Fruit fly (Drosophila melanogaster) whole organism, embryonic: ENCODE data around the gene CG32679.
A peak's percentile ranks its signal among the peaks of the same experiment; 100 is the strongest.

Experiments used
- Adf1 ChIP-seq: fragments of 200-800 bp; sonication (Bioruptor generic); IDR thresholded peaks from 2 replicates; pipeline ENCODE4 v1.3.6; 2022; ENCODE audit warnings: missing biosample characterization, missing genetic modification characterization
- Atf6 ChIP-seq: fragments of 200-800 bp; sonication (Bioruptor generic); IDR thresholded peaks from 2 replicates; pipeline ENCODE4 v1.3.6; 2022; ENCODE audit warnings: missing biosample characterization, missing genetic modification characterization
- CG12104 ChIP-seq: fragments of 200-800 bp; sonication (Bioruptor generic); optimal IDR thresholded peaks from 3 replicates; lab custom pipeline; 2016; ENCODE audit warnings: missing biosample characterization, missing genetic modification characterization
- CG12155 ChIP-seq: fragments of 200-800 bp; sonication (Bioruptor generic); optimal IDR thresholded peaks from 3 replicates; lab custom pipeline; 2016; ENCODE audit warnings: missing biosample characterization, missing genetic modification characterization
- CG13123 ChIP-seq: fragments of 200-800 bp; sonication (Bioruptor generic); optimal IDR thresholded peaks from 2 replicates; lab custom pipeline; 2016; ENCODE audit warnings: missing biosample characterization, missing genetic modification characterization
- CG13296 ChIP-seq: fragments of 200-800 bp; sonication (Bioruptor generic); optimal IDR thresholded peaks from 3 replicates; lab custom pipeline; 2018; ENCODE audit warnings: missing biosample characterization, mild to moderate bottlenecking, missing genetic modification characterization
- CG14050 ChIP-seq: fragments of 200-800 bp; sonication (Bioruptor generic); IDR thresholded peaks from 3 replicates; pipeline ENCODE4 v1.3.6; 2022; ENCODE audit warnings: missing biosample characterization, missing genetic modification characterization
- CG14860 ChIP-seq: fragments of 200-800 bp; sonication (Bioruptor generic); IDR thresholded peaks from 3 replicates; pipeline ENCODE4 v1.3.6; 2022; ENCODE audit warnings: missing biosample characterization, missing genetic modification characterization; ENCODE audit not compliant: partially characterized antibody
- CG1603 ChIP-seq: fragments of 200-800 bp; sonication (Bioruptor generic); optimal IDR thresholded peaks from 2 replicates; lab custom pipeline; 2019; ENCODE audit warnings: missing biosample characterization, mild to moderate bottlenecking, missing genetic modification characterization, moderate library complexity
- CG18262 ChIP-seq: fragments of 200-800 bp; optimal IDR thresholded peaks from 3 replicates; lab custom pipeline; 2019; ENCODE audit warnings: missing biosample characterization, mild to moderate bottlenecking, missing genetic modification characterization, moderate library complexity
- CG18599 ChIP-seq: fragments of 200-800 bp; sonication (Bioruptor generic); optimal IDR thresholded peaks from 3 replicates; lab custom pipeline; 2017; ENCODE audit warnings: missing biosample characterization, missing genetic modification characterization, mild to moderate bottlenecking, moderate library complexity, missing genetic modification reagents
- CG18619 ChIP-seq: fragments of 200-800 bp; sonication (Bioruptor generic); optimal IDR thresholded peaks from 3 replicates; lab custom pipeline; 2017; ENCODE audit warnings: missing biosample characterization, mild to moderate bottlenecking, missing genetic modification characterization
- CG2129 ChIP-seq: fragments of 200-800 bp; sonication (Bioruptor generic); IDR thresholded peaks from 2 replicates; pipeline ENCODE4 v1.3.6; 2022; ENCODE audit warnings: missing biosample characterization, missing genetic modification characterization; ENCODE audit not compliant: partially characterized antibody
- CG2678 ChIP-seq: fragments of 200-800 bp; sonication (Bioruptor generic); optimal IDR thresholded peaks from 3 replicates; lab custom pipeline; 2019; ENCODE audit warnings: missing biosample characterization, mild to moderate bottlenecking, missing genetic modification characterization, moderate library complexity
- CG31224 ChIP-seq: fragments of 200-800 bp; sonication (Bioruptor generic); IDR thresholded peaks from 2 replicates; pipeline ENCODE4 v1.3.6; 2022; ENCODE audit warnings: missing biosample characterization, missing genetic modification characterization
- CG31388 ChIP-seq: fragments of 200-800 bp; sonication (Bioruptor generic); optimal IDR thresholded peaks from 2 replicates; lab custom pipeline; 2016; ENCODE audit warnings: missing biosample characterization, missing genetic modification characterization
- CG32772 ChIP-seq: fragments of 200-800 bp; sonication (Bioruptor generic); IDR thresholded peaks from 2 replicates; pipeline ENCODE4 v1.3.6; 2022; ENCODE audit warnings: missing biosample characterization, missing genetic modification characterization
- CG4820 ChIP-seq: fragments of 200-800 bp; sonication (Bioruptor generic); optimal IDR thresholded peaks from 3 replicates; lab custom pipeline; 2016; ENCODE audit warnings: missing biosample characterization, missing genetic modification characterization
- CG4854 ChIP-seq: fragments of 200-800 bp; sonication (Bioruptor generic); optimal IDR thresholded peaks from 2 replicates; lab custom pipeline; 2016; ENCODE audit warnings: missing biosample characterization, missing genetic modification characterization, inconsistent platforms
- CoRest ChIP-seq: fragments of 200-800 bp; sonication (Bioruptor generic); optimal IDR thresholded peaks from 3 replicates; lab custom pipeline; 2018; ENCODE audit warnings: missing biosample characterization, mild to moderate bottlenecking, missing genetic modification characterization, moderate library complexity
- Dek ChIP-seq: fragments of 200-800 bp; sonication (Bioruptor generic); optimal IDR thresholded peaks from 3 replicates; lab custom pipeline; 2019; ENCODE audit warnings: missing biosample characterization, mild to moderate bottlenecking, missing genetic modification characterization, moderate library complexity
- HLH3B ChIP-seq: fragments of 200-800 bp; sonication (Bioruptor generic); IDR thresholded peaks from 2 replicates; pipeline ENCODE4 v1.3.6; 2022; ENCODE audit warnings: missing biosample characterization, missing genetic modification characterization
- Hr51 ChIP-seq, 2 experiments: fragments of 200-800 bp; sonication (Bioruptor generic); optimal IDR thresholded peaks; 2 replicates in 1 of 2; 3 replicates in 1 of 2; lab custom pipeline; 2016 to 2018; ENCODE audit warnings: missing biosample characterization in 2 of 2, missing genetic modification characterization in 2 of 2, mild to moderate bottlenecking in 1 of 2, moderate library complexity in 1 of 2
- Meics ChIP-seq: fragments of 200-800 bp; sonication (Bioruptor generic); optimal IDR thresholded peaks from 2 replicates; lab custom pipeline; 2017; ENCODE audit warnings: missing biosample characterization, mild to moderate bottlenecking, missing genetic modification characterization
- NC2β ChIP-seq: fragments of 200-800 bp; sonication (Bioruptor generic); optimal IDR thresholded peaks from 2 replicates; lab custom pipeline; 2016; ENCODE audit warnings: missing biosample characterization, missing genetic modification characterization
- Oaz ChIP-seq: fragments of 200-800 bp; sonication (Bioruptor generic); IDR thresholded peaks from 2 replicates; pipeline ENCODE4 v1.3.6; 2022; ENCODE audit warnings: missing biosample characterization, missing genetic modification characterization
- Pdp1 ChIP-seq, 2 experiments: fragments of 200-800 bp; sonication (Bioruptor generic); optimal IDR thresholded peaks; 3 replicates each; lab custom pipeline; 2016; ENCODE audit warnings: missing biosample characterization in 2 of 2, missing genetic modification characterization in 2 of 2, mild to moderate bottlenecking in 1 of 2, moderate library complexity in 1 of 2
- Sox102F ChIP-seq: fragments of 200-800 bp; sonication (Bioruptor generic); optimal IDR thresholded peaks from 2 replicates; lab custom pipeline; 2018; ENCODE audit warnings: missing biosample characterization, mild to moderate bottlenecking, missing genetic modification characterization, moderate library complexity
- Spps ChIP-seq: fragments of 200-800 bp; sonication (Bioruptor generic); optimal IDR thresholded peaks from 2 replicates; lab custom pipeline; 2018; ENCODE audit warnings: missing biosample characterization, mild to moderate bottlenecking, missing genetic modification characterization
- Usf ChIP-seq: fragments of 200-800 bp; sonication (Bioruptor generic); optimal IDR thresholded peaks from 2 replicates; lab custom pipeline; 2017; ENCODE audit warnings: missing genotype, missing biosample characterization, missing genetic modification characterization
- ara ChIP-seq: fragments of 200-800 bp; sonication (Bioruptor generic); IDR thresholded peaks from 2 replicates; pipeline ENCODE4 v1.3.6; 2022; ENCODE audit warnings: missing biosample characterization, missing genetic modification characterization
- ato ChIP-seq: fragments of 200-800 bp; sonication (Bioruptor generic); IDR thresholded peaks from 2 replicates; pipeline ENCODE4 v1.3.6; 2022; ENCODE audit warnings: missing biosample characterization, missing genetic modification characterization; ENCODE audit not compliant: partially characterized antibody
- bcd ChIP-seq: fragments of 200-800 bp; sonication (Bioruptor generic); optimal IDR thresholded peaks from 2 replicates; lab custom pipeline; 2017; ENCODE audit warnings: missing biosample characterization, mild to moderate bottlenecking, missing genetic modification characterization
- bsh ChIP-seq, 2 experiments: fragments of 200-800 bp; sonication (Bioruptor generic); optimal IDR thresholded peaks; 2 replicates each; lab custom pipeline; 2017 to 2018; ENCODE audit warnings: mild to moderate bottlenecking in 2 of 2, missing biosample characterization in 2 of 2, missing genetic modification characterization in 2 of 2, moderate library complexity in 1 of 2
- chm ChIP-seq: fragments of 200-800 bp; sonication (Bioruptor generic); IDR thresholded peaks from 2 replicates; pipeline ENCODE4 v1.3.6; 2022; ENCODE audit warnings: missing biosample characterization, missing genetic modification characterization
- chn ChIP-seq: fragments of 200-800 bp; sonication (Bioruptor generic); optimal IDR thresholded peaks from 2 replicates; lab custom pipeline; 2016; ENCODE audit warnings: missing biosample characterization, missing genetic modification characterization
- cwo ChIP-seq: fragments of 200-800 bp; sonication (Bioruptor generic); optimal IDR thresholded peaks from 3 replicates; lab custom pipeline; 2017; ENCODE audit warnings: missing biosample characterization, missing genetic modification characterization, mild to moderate bottlenecking, moderate library complexity, missing genetic modification reagents
- grn ChIP-seq: fragments of 200-800 bp; sonication (Bioruptor generic); optimal IDR thresholded peaks from 3 replicates; lab custom pipeline; 2017; ENCODE audit warnings: missing biosample characterization, missing genetic modification characterization
- hkb ChIP-seq, 2 experiments: fragments of 200-800 bp in 1 of 2; fragments of >200 bp in 1 of 2; sonication (Bioruptor generic) in 1 of 2; IDR thresholded peaks in 1 of 2; optimal IDR thresholded peaks in 1 of 2; 2 replicates each; pipeline versions ENCODE4 v1.3.6 to Lab custom; 2017 to 2022; ENCODE audit warnings: missing biosample characterization in 1 of 2, missing genetic modification characterization in 1 of 2
- lilli ChIP-seq: fragments of 200-800 bp; sonication (Bioruptor generic); optimal IDR thresholded peaks from 3 replicates; lab custom pipeline; 2016; ENCODE audit warnings: missing biosample characterization, missing genetic modification characterization
- nmo ChIP-seq: fragments of 200-800 bp; sonication (Bioruptor generic); optimal IDR thresholded peaks from 2 replicates; lab custom pipeline; 2018; ENCODE audit warnings: missing biosample characterization, mild to moderate bottlenecking, missing genetic modification characterization, moderate library complexity
- phol ChIP-seq: fragments of 200-800 bp; sonication (Bioruptor generic); optimal IDR thresholded peaks from 3 replicates; lab custom pipeline; 2018; ENCODE audit warnings: missing biosample characterization, mild to moderate bottlenecking, missing genetic modification characterization, moderate library complexity
- shn ChIP-seq: fragments of 200-800 bp; sonication (Bioruptor generic); optimal IDR thresholded peaks from 3 replicates; lab custom pipeline; 2016; ENCODE audit warnings: missing biosample characterization, missing genetic modification characterization
- sqz ChIP-seq: fragments of 200-800 bp; sonication (Bioruptor generic); optimal IDR thresholded peaks from 3 replicates; lab custom pipeline; 2018; ENCODE audit warnings: missing biosample characterization, mild to moderate bottlenecking, missing genetic modification characterization
- tin ChIP-seq: fragments of 200-800 bp; sonication (Bioruptor generic); optimal IDR thresholded peaks from 3 replicates; lab custom pipeline; 2016; ENCODE audit warnings: missing biosample characterization, missing genetic modification characterization
- twi ChIP-seq: fragments of 200-800 bp; optimal IDR thresholded peaks from 2 replicates; lab custom pipeline; 2019; ENCODE audit warnings: missing biosample characterization, mild to moderate bottlenecking, missing genetic modification characterization, moderate library complexity
- tx ChIP-seq: fragments of 200-800 bp; sonication (Bioruptor generic); optimal IDR thresholded peaks from 2 replicates; lab custom pipeline; 2016; ENCODE audit warnings: missing biosample characterization, missing genetic modification characterization
- unpg ChIP-seq: fragments of 200-800 bp; sonication (Bioruptor generic); optimal IDR thresholded peaks from 3 replicates; lab custom pipeline; 2018; ENCODE audit warnings: missing biosample characterization, mild to moderate bottlenecking, missing genetic modification characterization, moderate library complexity
- zf30C ChIP-seq: fragments of 200-800 bp; sonication (Bioruptor generic); optimal IDR thresholded peaks from 3 replicates; lab custom pipeline; 2018; ENCODE audit warnings: missing biosample characterization, mild to moderate bottlenecking, missing genetic modification characterization

The CG32679 gene

dm6 chrX:10324836-10325566 is 42.3 kb downstream of the CG32679 start (continued):
- TF ChIP-seq CG12155 (GFP tag; lab: Kevin White, UChicago) (no peak), hkb (optimal IDR thresholded peaks at IDR 0.05; lab: Kevin White, UChicago) (no peak), hkb (GFP tag; IDR thresholded peaks at IDR 0.05; lab: Robert Waterston, UW) (no peak), bcd (no peak), CG13296 (peak; percentile 11), CG2129 (GFP tag; lab: Robert Waterston, UW) (no peak), Spps (no peak), Dek (tag; lab: Kevin White, UChicago) (no peak), CG32772 (GFP tag; lab: Robert Waterston, UW) (no peak), CG13123 (GFP tag; lab: Kevin White, UChicago) (no peak), Hr51 (GFP tag; optimal IDR thresholded peaks at IDR 0.05; lab: Kevin White, UChicago) (peak in 1 of 2 experiments; percentile 16), chm (GFP tag; lab: Robert Waterston, UW) (no peak), phol (tag; lab: Kevin White, UChicago) (peak; percentile 4), Sox102F (peak; percentile 23), CG18619 (GFP tag; lab: Kevin White, UChicago) (no peak), Meics (GFP tag; lab: Kevin White, UChicago) (peak; percentile 14), CG2678 (tag; lab: Kevin White, UChicago) (peak; percentile 51), Usf (GFP tag; lab: Kevin White, UChicago) (no peak), CG14050 (no peak), ara (GFP tag; lab: Robert Waterston, UW) (no peak), cwo (GFP tag; lab: Kevin White, UChicago) (no peak), CG14860 (GFP tag; lab: Robert Waterston, UW) (no peak), CoRest (tag; lab: Kevin White, UChicago) (peak; percentile 25), CG4820 (GFP tag; lab: Kevin White, UChicago) (peak; percentile 80), bsh (GFP tag; optimal IDR thresholded peaks at IDR 0.05; lab: Kevin White, UChicago) (no peak), sqz (GFP tag; lab: Kevin White, UChicago) (peak; percentile 24), unpg (no peak), shn (GFP tag; lab: Kevin White, UChicago) (no peak), Atf6 (GFP tag; lab: Robert Waterston, UW) (no peak), tin (GFP tag; lab: Kevin White, UChicago) (peak; percentile 2), CG18599 (GFP tag; lab: Kevin White, UChicago) (no peak), CG31388 (GFP tag; lab: Kevin White, UChicago) (no peak), HLH3B (GFP tag; lab: Robert Waterston, UW) (no peak), tx (no peak), CG1603 (no peak), twi (tag; lab: Kevin White, UChicago) (no peak), CG12104 (peak; percentile 34), Pdp1 (GFP tag; optimal IDR thresholded peaks at IDR 0.05; lab: Kevin White, UChicago) (no peak), ato (GFP tag; lab: Robert Waterston, UW) (no peak), NC2β (GFP tag; lab: Kevin White, UChicago) (no peak), CG4854 (GFP tag; lab: Kevin White, UChicago) (no peak), chn (GFP tag; lab: Kevin White, UChicago) (no peak), nmo (peak; percentile 34), Adf1 (GFP tag; lab: Robert Waterston, UW) (no peak), grn (GFP tag; lab: Kevin White, UChicago) (peak; percentile 36), CG31224 (GFP tag; lab: Robert Waterston, UW) (no peak), zf30C (GFP tag; lab: Kevin White, UChicago) (no peak), Oaz (no peak), lilli (GFP tag; lab: Kevin White, UChicago) (peak; percentile 5), CG18262 (tag; lab: Kevin White, UChicago) (peak; percentile 29)
